Fruit fly (Drosophila melanogaster): ENCODE results near the gene CG9988.

The CG9988 gene

dm6 chr3R:28633746-28634145, 2.5 kb upstream of the CG9988 start:
- TF ChIP-seq mld (GFP tag; IDR thresholded peaks at IDR 0.05; ENCODE audit: partially characterized antibody) (no peak), Optix (GFP tag; IDR thresholded peaks at IDR 0.05) (no peak), kni (GFP tag; optimal IDR thresholded peaks at IDR 0.05) (no peak), CG1602 (GFP tag; optimal IDR thresholded peaks at IDR 0.05) (no peak), wor (GFP tag; IDR thresholded peaks at IDR 0.05) (no peak), HLH54F (GFP tag; optimal IDR thresholded peaks at IDR 0.05) (no peak), CG13296 (GFP tag; optimal IDR thresholded peaks at IDR 0.05) (no peak), CG6765 (GFP tag; optimal IDR thresholded peaks at IDR 0.05) (no peak), CG6689 (GFP tag; IDR thresholded peaks at IDR 0.05) (peak; percentile 36), Meics (GFP tag; optimal IDR thresholded peaks at IDR 0.05) (no peak), ci (GFP tag; IDR thresholded peaks at IDR 0.05) (no peak), pan (optimal IDR thresholded peaks at IDR 0.05) (no peak), pan (GFP tag; optimal IDR thresholded peaks at IDR 0.05 in 1 of 2, IDR thresholded peaks at IDR 0.05 in 1 of 2) (peak in 1 of 2 experiments; percentile 19), Ets65A (GFP tag) (no peak), insv (GFP tag; optimal IDR thresholded peaks at IDR 0.05) (no peak), Kr (GFP tag; optimal IDR thresholded peaks at IDR 0.05) (no peak), Asciz (GFP tag; optimal IDR thresholded peaks at IDR 0.05) (no peak), crc (GFP tag; optimal IDR thresholded peaks at IDR 0.05) (no peak), Drgx (GFP tag; IDR thresholded peaks at IDR 0.05) (peak; percentile 73), z (GFP tag; IDR thresholded peaks at IDR 0.05) (no peak), lov (optimal IDR thresholded peaks at IDR 0.05) (no peak), lov (GFP tag; IDR thresholded peaks at IDR 0.05) (no peak), CG6272 (GFP tag; IDR thresholded peaks at IDR 0.05) (no peak), Nf-YC (tag; optimal IDR thresholded peaks at IDR 0.05) (no peak), sc (optimal IDR thresholded peaks at IDR 0.05) (no peak), sc (GFP tag; optimal IDR thresholded peaks at IDR 0.05) (no peak), CG10267 (tag; optimal IDR thresholded peaks at IDR 0.05) (no peak), tup (GFP tag; optimal IDR thresholded peaks at IDR 0.05) (no peak), CG30020 (tag; optimal IDR thresholded peaks at IDR 0.05) (no peak), Hey (tag; optimal IDR thresholded peaks at IDR 0.05) (no peak), gem (tag; optimal IDR thresholded peaks at IDR 0.05) (peak; percentile 57), CG10321 (GFP tag; IDR thresholded peaks at IDR 0.05) (no peak), CG13775 (GFP tag; optimal IDR thresholded peaks at IDR 0.05) (no peak), exex (tag; optimal IDR thresholded peaks at IDR 0.05) (no peak), Xbp1 (GFP tag; optimal IDR thresholded peaks at IDR 0.05) (no peak), Sox102F (GFP tag; optimal IDR thresholded peaks at IDR 0.05) (peak; percentile 29), sens (GFP tag) (peak; percentile 50), unc-4 (GFP tag; IDR thresholded peaks at IDR 0.05; ENCODE audit: partially characterized antibody) (no peak), NK7.1 (GFP tag; optimal IDR thresholded peaks at IDR 0.05) (no peak), CG31441 (GFP tag; IDR thresholded peaks at IDR 0.05) (0 out of 2 replicates have a peak, but pooled peaks have one; percentile 19), mirr (GFP tag; optimal IDR thresholded peaks at IDR 0.05) (no peak), CG3407 (GFP tag; optimal IDR thresholded peaks at IDR 0.05) (no peak), CG2712 (tag; optimal IDR thresholded peaks at IDR 0.05) (no peak), CG17328 (GFP tag; IDR thresholded peaks at IDR 0.05) (0 out of 2 replicates have a peak, but pooled peaks have one; percentile 14), CG11398 (GFP tag; optimal IDR thresholded peaks at IDR 0.05) (no peak), run (tag; optimal IDR thresholded peaks at IDR 0.05) (no peak), unpg (GFP tag; optimal IDR thresholded peaks at IDR 0.05) (no peak), CG7357 (GFP tag; IDR thresholded peaks at IDR 0.05) (no peak), toy (GFP tag; IDR thresholded peaks at IDR 0.05) (no peak), esg (GFP tag; conservative IDR thresholded peaks at IDR 0.05) (0 out of 2 replicates have a peak, but pooled peaks have one; percentile 18), CG10543 (GFP tag; optimal IDR thresholded peaks at IDR 0.05) (no peak), CG2678 (tag; optimal IDR thresholded peaks at IDR 0.05) (peak; percentile 12), Blimp-1 (GFP tag; optimal IDR thresholded peaks at IDR 0.05) (no peak)

All from whole organism, embryonic.